Worm (Caenorhabditis elegans) whole organism, mixed stage, embryonic: ENCODE results near the gene jud-4.

Experiments
- M03D4.4 ChIP-seq: sonication (generic microtip); optimal IDR thresholded peaks from 2 replicates; lab custom pipeline; 2017; ENCODE audit warnings: mild to moderate bottlenecking, missing genetic modification characterization, missing compliant biosample characterization
- bed-3 ChIP-seq: fragments of 200-800 bp; sonication (Bioruptor generic); optimal IDR thresholded peaks from 3 replicates; lab custom pipeline; 2018; ENCODE audit warnings: mild to moderate bottlenecking, missing genetic modification characterization, moderate library complexity, missing compliant biosample characterization
- blmp-1 ChIP-seq: fragments of 150-350 bp; optimal IDR thresholded peaks from 2 replicates; lab custom pipeline; 2014; ENCODE audit warnings: missing biosample characterization, missing genetic modification characterization
- ceh-39 ChIP-seq: fragments of 150-350 bp; optimal IDR thresholded peaks from 2 replicates; lab custom pipeline; 2014; ENCODE audit warnings: missing biosample characterization, missing genetic modification characterization
- ceh-43 ChIP-seq: fragments of 200-800 bp; sonication (Bioruptor generic); optimal IDR thresholded peaks from 2 replicates; lab custom pipeline; 2018; ENCODE audit warnings: mild to moderate bottlenecking, missing genetic modification characterization, moderate library complexity, missing compliant biosample characterization
- ceh-83 ChIP-seq: fragments of 200-800 bp; sonication (Bioruptor generic); optimal IDR thresholded peaks from 2 replicates; lab custom pipeline; 2018; ENCODE audit warnings: mild to moderate bottlenecking, missing genetic modification characterization, missing compliant biosample characterization
- ces-1 ChIP-seq: fragments of 150-350 bp; optimal IDR thresholded peaks from 2 replicates; lab custom pipeline; 2014; ENCODE audit warnings: missing biosample characterization, missing genetic modification reagents, missing genetic modification characterization
- cnd-1 ChIP-seq: fragments of 200-800 bp; sonication (Bioruptor generic); optimal IDR thresholded peaks from 2 replicates; lab custom pipeline; 2018; ENCODE audit warnings: mild to moderate bottlenecking, missing genetic modification characterization, missing compliant biosample characterization
- drap-1 ChIP-seq: fragments of 200-800 bp; sonication (Bioruptor generic); optimal IDR thresholded peaks from 3 replicates; lab custom pipeline; 2018; ENCODE audit warnings: mild to moderate bottlenecking, missing genetic modification characterization, missing compliant biosample characterization
- elt-1 ChIP-seq: sonication (generic microtip); optimal IDR thresholded peaks from 2 replicates; lab custom pipeline; 2017; ENCODE audit warnings: missing genetic modification characterization, mild to moderate bottlenecking, missing compliant biosample characterization, antibody characterized with exemption, moderate library complexity, borderline replicate concordance; ENCODE audit not compliant: insufficient read depth
- elt-3 ChIP-seq: fragments of 150-350 bp; optimal IDR thresholded peaks from 2 replicates; lab custom pipeline; 2014; ENCODE audit warnings: missing biosample characterization, missing genetic modification characterization
- flh-1 ChIP-seq: fragments of 200-800 bp; sonication (Bioruptor generic); optimal IDR thresholded peaks from 2 replicates; lab custom pipeline; 2018; ENCODE audit warnings: mild to moderate bottlenecking, missing genetic modification characterization, moderate library complexity, missing compliant biosample characterization
- ham-2 ChIP-seq: fragments of 200-800 bp; sonication (Bioruptor generic); optimal IDR thresholded peaks from 2 replicates; lab custom pipeline; 2018; ENCODE audit warnings: mild to moderate bottlenecking, missing genetic modification characterization, missing compliant biosample characterization
- hlh-1 ChIP-seq: fragments of 150-350 bp; optimal IDR thresholded peaks from 2 replicates; lab custom pipeline; 2014; ENCODE audit warnings: missing biosample characterization, missing genetic modification reagents, missing genetic modification characterization
- lin-13 ChIP-seq: fragments of 150-350 bp; optimal IDR thresholded peaks from 2 replicates; lab custom pipeline; 2014; ENCODE audit warnings: missing biosample characterization, missing genetic modification characterization
- lin-32 ChIP-seq: fragments of 200-800 bp; sonication (Bioruptor generic); optimal IDR thresholded peaks from 2 replicates; lab custom pipeline; 2018; ENCODE audit warnings: mild to moderate bottlenecking, missing genetic modification characterization, missing compliant biosample characterization
- lsy-2 ChIP-seq: fragments of 150-350 bp; optimal IDR thresholded peaks from 2 replicates; lab custom pipeline; 2014; ENCODE audit warnings: missing biosample characterization, missing genetic modification characterization
- mab-5 ChIP-seq: fragments of 150-350 bp; optimal IDR thresholded peaks from 2 replicates; lab custom pipeline; 2014; ENCODE audit warnings: missing biosample characterization, missing genetic modification characterization
- mep-1 ChIP-seq: fragments of 150-350 bp; optimal IDR thresholded peaks from 2 replicates; lab custom pipeline; 2017; ENCODE audit warnings: missing biosample characterization, missing genetic modification reagents, missing genetic modification characterization, inconsistent platforms
- nhr-12 ChIP-seq: fragments of 150-350 bp; optimal IDR thresholded peaks from 2 replicates; lab custom pipeline; 2014; ENCODE audit warnings: missing biosample characterization, missing genetic modification characterization
- nhr-2 ChIP-seq: fragments of 150-350 bp; optimal IDR thresholded peaks from 2 replicates; lab custom pipeline; 2014; ENCODE audit warnings: missing biosample characterization, missing genetic modification characterization
- nhr-28 ChIP-seq: fragments of 150-350 bp; optimal IDR thresholded peaks from 2 replicates; lab custom pipeline; 2014; ENCODE audit warnings: missing biosample characterization, missing genetic modification characterization
- nhr-76 ChIP-seq: sonication (generic microtip); optimal IDR thresholded peaks from 2 replicates; lab custom pipeline; 2017; ENCODE audit warnings: missing biosample characterization, missing genetic modification characterization
- pha-4 ChIP-seq: fragments of 150-350 bp; optimal IDR thresholded peaks from 2 replicates; lab custom pipeline; 2018; ENCODE audit warnings: missing biosample characterization, missing genetic modification reagents, missing genetic modification characterization
- sem-2 ChIP-seq: fragments of 200-800 bp; sonication (Bioruptor generic); optimal IDR thresholded peaks from 2 replicates; lab custom pipeline; 2018; ENCODE audit warnings: mild to moderate bottlenecking, missing genetic modification characterization, missing compliant biosample characterization
- snpc-4 ChIP-seq: fragments of 150-350 bp; optimal IDR thresholded peaks from 2 replicates; lab custom pipeline; 2014; ENCODE audit warnings: missing biosample characterization, missing genetic modification characterization
- sptf-1 ChIP-seq: sonication (generic microtip); optimal IDR thresholded peaks from 2 replicates; lab custom pipeline; 2017; ENCODE audit warnings: mild to moderate bottlenecking, missing genetic modification characterization, moderate library complexity, missing compliant biosample characterization
- tbx-8 ChIP-seq: fragments of 200-800 bp; sonication (Bioruptor generic); optimal IDR thresholded peaks from 2 replicates; lab custom pipeline; 2018; ENCODE audit warnings: mild to moderate bottlenecking, missing genetic modification characterization, moderate library complexity, missing compliant biosample characterization
- unc-120 ChIP-seq: sonication (generic microtip); optimal IDR thresholded peaks from 2 replicates; lab custom pipeline; 2017; ENCODE audit warnings: missing genetic modification characterization, missing compliant biosample characterization; ENCODE audit not compliant: poor library complexity, severe bottlenecking
- unc-39 ChIP-seq: fragments of 150-350 bp; optimal IDR thresholded peaks from 2 replicates; lab custom pipeline; 2014; ENCODE audit warnings: missing biosample characterization, missing genetic modification characterization
- unc-62 ChIP-seq: fragments of 150-350 bp; optimal IDR thresholded peaks from 2 replicates; lab custom pipeline; 2014; ENCODE audit warnings: missing biosample characterization, missing genetic modification reagents, missing genetic modification characterization
- ztf-11 ChIP-seq: fragments of 150-350 bp; optimal IDR thresholded peaks from 2 replicates; lab custom pipeline; 2014; ENCODE audit warnings: missing biosample characterization, missing genetic modification characterization

The jud-4 gene

ce11 chrX:15312073-15312472 is 28.2 kb downstream of the jud-4 start:
- TF ChIP-seq sptf-1 (no peak), lin-32 (GFP tag; lab: Kevin White, UChicago) (no peak), lin-13 (tag; lab: Kevin White, UChicago) (no peak)

- TF ChIP-seq bed-3 (no peak), sem-2 (no peak), nhr-28 (tag; lab: Kevin White, UChicago) (no peak), lsy-2 (tag; lab: Kevin White, UChicago) (no peak), unc-62 (no peak), ceh-39 (tag; lab: Kevin White, UChicago) (no peak), ceh-83 (GFP tag; lab: Kevin White, UChicago) (no peak), ces-1 (no peak), mab-5 (tag; lab: Kevin White, UChicago) (no peak), snpc-4 (tag; lab: Kevin White, UChicago) (no peak), nhr-2 (no peak), lin-32 (GFP tag; lab: Kevin White, UChicago) (no peak), lin-13 (tag; lab: Kevin White, UChicago) (no peak), ztf-11 (tag; lab: Kevin White, UChicago) (no peak), mep-1 (tag; lab: Kevin White, UChicago) (no peak), nhr-76 (tag; lab: Kevin White, UChicago) (no peak), pha-4 (no peak), flh-1 (GFP tag; lab: Kevin White, UChicago) (no peak), hlh-1 (tag; lab: Kevin White, UChicago) (no peak)
Observed at ce11 chrX:15312681-15313080, 28.8 kb downstream of the jud-4 start.

ce11 chrX:15317146-15317545 is 33.2 kb downstream of the jud-4 start, which contains the start of gene glb-28:
TSS of gene glb-28 (minus strand) at chrX:15317246.
- TF ChIP-seq unc-39 (tag; lab: Kevin White, UChicago) (no peak), nhr-28 (tag; lab: Kevin White, UChicago) (no peak), M03D4.4 (tag; lab: Kevin White, UChicago) (no peak), nhr-12 (no peak), ces-1 (no peak), unc-120 (tag; lab: Kevin White, UChicago) (no peak), sem-2 (no peak), blmp-1 (no peak), elt-3 (no peak), cnd-1 (tag; lab: Kevin White, UChicago) (no peak), lin-13 (tag; lab: Kevin White, UChicago) (no peak), snpc-4 (tag; lab: Kevin White, UChicago) (no peak), ceh-43 (GFP tag; lab: Kevin White, UChicago) (no peak)

DNA sequence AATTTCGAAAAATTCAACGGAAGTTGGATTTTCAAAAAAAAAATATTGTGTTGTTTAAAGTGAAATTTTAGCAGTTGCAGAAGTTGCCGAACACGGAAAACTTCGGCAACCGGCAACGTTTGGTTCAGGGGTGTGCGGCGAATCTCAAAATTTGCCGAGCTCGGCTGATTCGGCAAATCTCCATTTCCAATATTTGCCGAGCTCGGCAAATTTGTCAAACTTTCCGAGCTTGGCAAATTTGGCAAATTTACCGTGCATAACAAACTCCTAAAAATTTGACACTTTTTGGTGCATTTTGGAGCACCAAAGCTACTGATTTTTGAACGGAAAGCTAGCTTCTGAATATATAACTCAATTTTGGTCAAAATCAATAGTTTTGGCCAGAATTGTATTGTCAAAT is 37.3 kb downstream of the jud-4 start:
- TF ChIP-seq snpc-4 (tag; lab: Kevin White, UChicago), result no peak
- no peak for TF ChIP-seq nhr-2
- no peak for TF ChIP-seq ceh-83 (GFP tag; lab: Kevin White, UChicago)
- no peak for TF ChIP-seq ztf-11 (tag; lab: Kevin White, UChicago)
- no peak for TF ChIP-seq ham-2 (GFP tag; lab: Kevin White, UChicago)
- TF ChIP-seq ceh-43 (GFP tag; lab: Kevin White, UChicago), result no peak
- no peak for TF ChIP-seq lin-32 (GFP tag; lab: Kevin White, UChicago)
- TF ChIP-seq elt-3, result no peak
- TF ChIP-seq tbx-8 (GFP tag; lab: Kevin White, UChicago), result no peak
- no peak for TF ChIP-seq unc-62
- TF ChIP-seq ces-1, result no peak
- no peak for TF ChIP-seq M03D4.4 (tag; lab: Kevin White, UChicago)
- TF ChIP-seq drap-1, result no peak

ce11 chrX:15321791-15322190 is 37.9 kb downstream of the jud-4 start:
- TF ChIP-seq ceh-39 (tag; lab: Kevin White, UChicago) (no peak), elt-3 (no peak), ces-1 (peak; percentile 72), unc-120 (tag; lab: Kevin White, UChicago) (no peak)

ce11 chrX:15325709-15326108 is 41.8 kb downstream of the jud-4 start, which contains the start of gene Y15E3A.3:
TSS of gene Y15E3A.3 (minus strand) at chrX:15325809.
- no peak for TF ChIP-seq elt-1 (tag; lab: Kevin White, UChicago)
- no peak for TF ChIP-seq bed-3
- no peak for TF ChIP-seq flh-1 (GFP tag; lab: Kevin White, UChicago)
- no peak for TF ChIP-seq drap-1
- no peak for TF ChIP-seq ces-1
